Worm (Caenorhabditis elegans) whole organism, L2 larva: Measurements from ENCODE around the gene srj-7.

Experiments
- C34F6.9 ChIP-seq: fragments of 150-350 bp; optimal IDR thresholded peaks from 2 replicates; lab custom pipeline; 2014; ENCODE audit warnings: missing biosample characterization, missing genetic modification characterization
- F13H6.1 ChIP-seq: sonication (generic microtip); optimal IDR thresholded peaks from 2 replicates; lab custom pipeline; 2016; ENCODE audit warnings: missing genetic modification characterization, missing compliant biosample characterization
- R02D3.7 ChIP-seq: fragments of 150-350 bp; optimal IDR thresholded peaks from 2 replicates; lab custom pipeline; 2014; ENCODE audit warnings: missing biosample characterization, missing genetic modification characterization
- Y55F3AM.14 ChIP-seq: fragments of 200-800 bp; sonication (Bioruptor generic); optimal IDR thresholded peaks from 2 replicates; lab custom pipeline; 2018; ENCODE audit warnings: mild to moderate bottlenecking, missing genetic modification characterization, missing compliant biosample characterization
- ZK546.5 ChIP-seq: sonication (generic microtip); optimal IDR thresholded peaks from 2 replicates; lab custom pipeline; 2017; ENCODE audit warnings: missing biosample characterization, missing genetic modification characterization
- alr-1 ChIP-seq: fragments of 150-350 bp; optimal IDR thresholded peaks from 2 replicates; lab custom pipeline; 2014; ENCODE audit warnings: missing biosample characterization, missing genetic modification characterization
- ceh-16 ChIP-seq: fragments of 150-350 bp; optimal IDR thresholded peaks from 2 replicates; lab custom pipeline; 2014; ENCODE audit warnings: missing biosample characterization, missing genetic modification characterization
- dmd-4 ChIP-seq: sonication (generic microtip); optimal IDR thresholded peaks from 2 replicates; lab custom pipeline; 2017; ENCODE audit warnings: missing biosample characterization, missing genetic modification characterization
- elt-1 ChIP-seq: fragments of 150-350 bp; optimal IDR thresholded peaks from 2 replicates; lab custom pipeline; 2014; ENCODE audit warnings: missing biosample characterization, missing genetic modification characterization
- elt-3 ChIP-seq: sonication (generic microtip); optimal IDR thresholded peaks from 2 replicates; lab custom pipeline; 2017; ENCODE audit warnings: missing biosample characterization, missing genetic modification characterization
- fos-1 ChIP-seq: fragments of 150-350 bp; optimal IDR thresholded peaks from 2 replicates; lab custom pipeline; 2014; ENCODE audit warnings: missing biosample characterization, missing genetic modification characterization
- gmeb-1 ChIP-seq: fragments of 150-350 bp; optimal IDR thresholded peaks from 2 replicates; lab custom pipeline; 2014; ENCODE audit warnings: missing biosample characterization, missing genetic modification characterization
- lin-39 ChIP-seq: fragments of 150-350 bp; optimal IDR thresholded peaks from 2 replicates; lab custom pipeline; 2014; ENCODE audit warnings: missing biosample characterization, missing genetic modification reagents, missing genetic modification characterization
- lsy-2 ChIP-seq, 2 experiments: fragments of 150-350 bp in 1 of 2; sonication (generic microtip) in 1 of 2; optimal IDR thresholded peaks; 2 replicates each; lab custom pipeline; 2014 to 2017; ENCODE audit warnings: missing biosample characterization in 2 of 2, missing genetic modification characterization in 2 of 2
- nhr-10 ChIP-seq: sonication (generic microtip); optimal IDR thresholded peaks from 2 replicates; lab custom pipeline; 2017; ENCODE audit warnings: missing biosample characterization, missing genetic modification characterization
- nhr-11 ChIP-seq: fragments of 150-350 bp; optimal IDR thresholded peaks from 2 replicates; lab custom pipeline; 2014; ENCODE audit warnings: missing biosample characterization, missing genetic modification characterization
- nhr-12 ChIP-seq: fragments of 150-350 bp; optimal IDR thresholded peaks from 2 replicates; lab custom pipeline; 2014; ENCODE audit warnings: missing biosample characterization, missing genetic modification characterization
- nhr-129 ChIP-seq: fragments of 150-350 bp; optimal IDR thresholded peaks from 2 replicates; lab custom pipeline; 2014; ENCODE audit warnings: missing biosample characterization, missing genetic modification characterization
- nhr-21 ChIP-seq: fragments of 150-350 bp; optimal IDR thresholded peaks from 2 replicates; lab custom pipeline; 2014; ENCODE audit warnings: missing biosample characterization, missing genetic modification characterization
- nhr-23 ChIP-seq: fragments of 150-350 bp; optimal IDR thresholded peaks from 2 replicates; lab custom pipeline; 2014; ENCODE audit warnings: missing biosample characterization, missing genetic modification reagents, missing genetic modification characterization
- nhr-237 ChIP-seq: fragments of 150-350 bp; optimal IDR thresholded peaks from 2 replicates; lab custom pipeline; 2014; ENCODE audit warnings: missing biosample characterization, missing genetic modification characterization
- nhr-6 ChIP-seq: fragments of 150-350 bp; optimal IDR thresholded peaks from 2 replicates; lab custom pipeline; 2014; ENCODE audit warnings: missing biosample characterization, missing genetic modification characterization
- peb-1 ChIP-seq: fragments of 150-350 bp; optimal IDR thresholded peaks from 2 replicates; lab custom pipeline; 2014; ENCODE audit warnings: missing biosample characterization, missing genetic modification characterization
- sem-4 ChIP-seq: fragments of 150-350 bp; optimal IDR thresholded peaks from 2 replicates; lab custom pipeline; 2014; ENCODE audit warnings: missing biosample characterization, missing genetic modification reagents, missing genetic modification characterization
- skn-1 ChIP-seq: sonication (generic microtip); optimal IDR thresholded peaks from 2 replicates; lab custom pipeline; 2017; ENCODE audit warnings: missing biosample characterization, missing genetic modification characterization
- sma-9 ChIP-seq, 2 experiments: fragments of 150-350 bp in 1 of 2; sonication (generic microtip) in 1 of 2; optimal IDR thresholded peaks; 2 replicates each; lab custom pipeline; 2014 to 2016; ENCODE audit warnings: missing genetic modification characterization in 2 of 2, mild to moderate bottlenecking in 1 of 2, missing biosample characterization in 1 of 2, missing compliant biosample characterization in 1 of 2, missing genetic modification reagents in 1 of 2, moderate library complexity in 1 of 2
- snpc-4 ChIP-seq: fragments of 150-350 bp; optimal IDR thresholded peaks from 2 replicates; lab custom pipeline; 2014; ENCODE audit warnings: missing biosample characterization, missing genetic modification characterization
- unc-39 ChIP-seq: fragments of 150-350 bp; optimal IDR thresholded peaks from 2 replicates; lab custom pipeline; 2014; ENCODE audit warnings: missing biosample characterization, missing genetic modification characterization
- unc-55 ChIP-seq: fragments of 150-350 bp; sonication (generic microtip); optimal IDR thresholded peaks from 3 replicates; lab custom pipeline; 2014; ENCODE audit warnings: missing biosample characterization, missing genetic modification reagents, missing genetic modification characterization
- zag-1 ChIP-seq: fragments of 150-350 bp; optimal IDR thresholded peaks from 2 replicates; lab custom pipeline; 2014; ENCODE audit warnings: missing biosample characterization, missing genetic modification characterization
- ztf-1 ChIP-seq: fragments of 200-800 bp; sonication (Bioruptor generic); conservative IDR thresholded peaks from 2 replicates; pipeline ENCODE4 v1.3.6; 2022; ENCODE audit warnings: missing genetic modification characterization, missing compliant biosample characterization
- ztf-11 ChIP-seq: sonication (generic microtip); optimal IDR thresholded peaks from 2 replicates; lab custom pipeline; 2017; ENCODE audit warnings: missing biosample characterization, missing genetic modification characterization

The srj-7 gene

ce11 chrV:3250153-3250552 lies 5.3 kb downstream of the srj-7 start, which contains the start of gene T28A11.13:
Gene T28A11.13 (minus strand): TSS chrV:3250253.
- TF ChIP-seq nhr-129 (tag; lab: Kevin White, UChicago) (no peak), unc-55 (no peak), elt-3 (tag; lab: Kevin White, UChicago) (no peak), ztf-11 (tag; lab: Kevin White, UChicago) (no peak)

- TF ChIP-seq R02D3.7 (tag; lab: Kevin White, UChicago) (no peak), ceh-16 (no peak), C34F6.9 (tag; lab: Kevin White, UChicago) (no peak), lin-39 (no peak), nhr-237 (tag; lab: Kevin White, UChicago) (no peak), gmeb-1 (no peak), ztf-1 (GFP tag; lab: Robert Waterston, UW) (no peak), sma-9 (GFP tag; optimal IDR thresholded peaks at IDR 0.05; lab: Kevin White, UChicago) (no peak), sma-9 (tag; optimal IDR thresholded peaks at IDR 0.05; lab: Kevin White, UChicago) (no peak), nhr-6 (tag; lab: Kevin White, UChicago) (no peak), nhr-21 (no peak), nhr-129 (tag; lab: Kevin White, UChicago) (no peak)
- TF ChIP-seq, all 48 proteins: peak for 0
These were observed 11.2 kb downstream of the srj-7 start, which contains the start of gene srt-63 for ce11 chrV:3256051-3256450. Gene srt-63 (minus strand): TSS chrV:3256151.

DNA sequence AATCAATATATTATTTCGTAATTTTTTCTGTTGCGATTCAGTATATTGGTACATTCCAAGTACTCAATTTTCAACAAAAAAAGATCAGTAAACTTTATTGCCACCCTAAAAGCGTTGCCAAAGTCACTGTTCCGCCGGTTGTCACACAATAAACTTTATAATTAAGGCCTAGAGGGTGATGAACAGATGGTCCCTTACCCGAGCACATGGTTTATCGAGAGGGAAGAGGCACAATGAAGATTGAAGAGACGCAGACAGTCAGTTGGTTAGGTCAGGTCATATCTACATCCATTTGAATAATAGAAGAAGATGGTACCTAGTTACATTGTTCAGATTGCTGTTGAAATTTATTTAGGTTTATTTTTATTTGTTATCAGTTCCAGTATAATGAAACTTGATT lies 12.0 kb downstream of the srj-7 start:
- no peak for TF ChIP-seq unc-39 (tag; lab: Kevin White, UChicago)
- TF ChIP-seq lin-39: no peak
- TF ChIP-seq nhr-12 (tag; lab: Kevin White, UChicago): no peak
- no peak for TF ChIP-seq ztf-1 (GFP tag; lab: Robert Waterston, UW)
- TF ChIP-seq ZK546.5: no peak

DNA sequence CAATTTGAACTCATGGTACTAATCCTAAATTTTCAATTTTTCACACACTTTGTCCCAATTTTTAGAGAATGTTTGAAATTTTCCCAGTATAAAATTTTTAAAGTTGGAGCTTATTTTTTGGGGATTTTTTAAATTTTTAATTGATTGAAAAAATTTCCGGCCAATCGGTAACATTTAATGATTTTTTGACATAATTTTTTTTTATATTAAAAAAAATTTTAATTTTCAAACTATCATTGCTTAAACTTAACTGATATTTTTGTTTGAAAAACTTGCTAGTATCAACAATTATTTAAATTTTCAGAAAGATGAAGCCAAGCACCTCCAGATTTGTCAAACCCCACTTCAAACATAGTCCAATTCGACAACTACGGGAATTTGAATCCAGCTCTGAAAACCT lies 12.5 kb downstream of the srj-7 start, which contains the start of gene T28A11.22:
Gene T28A11.22 (plus strand): TSS at position 301 of the 400 bp plus-strand sequence.
- TF ChIP-seq sma-9 (GFP tag; optimal IDR thresholded peaks at IDR 0.05; lab: Kevin White, UChicago) (no peak), sma-9 (tag; optimal IDR thresholded peaks at IDR 0.05; lab: Kevin White, UChicago) (no peak), ZK546.5 (no peak), dmd-4 (no peak), nhr-237 (tag; lab: Kevin White, UChicago) (no peak), R02D3.7 (tag; lab: Kevin White, UChicago) (no peak)

DNA sequence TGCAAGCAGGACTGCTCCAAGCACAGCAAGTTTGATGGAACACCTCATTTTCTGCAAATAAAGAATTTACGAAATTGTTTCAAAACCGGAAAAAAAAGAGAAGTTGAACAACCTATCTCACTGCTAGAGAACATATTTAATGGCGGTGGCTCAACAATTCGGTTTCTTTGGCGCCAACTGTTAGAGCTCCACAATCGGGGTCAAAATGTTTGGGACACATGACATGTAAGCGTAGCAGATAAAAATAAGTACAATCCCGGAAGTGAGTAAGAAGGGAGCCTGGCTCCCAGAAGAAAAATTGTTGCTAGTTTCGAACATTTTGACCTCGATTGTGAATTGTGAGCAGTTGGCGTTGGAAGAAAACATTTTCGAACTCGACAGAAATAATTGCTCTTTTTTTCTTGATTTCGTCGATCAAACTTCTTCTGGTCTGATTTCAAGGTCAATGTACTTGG lies 14.4 kb downstream of the srj-7 start, which contains the start of gene T28A11.16:
Gene T28A11.16 (minus strand): TSS at position 51 of the 455 bp plus-strand sequence.
- TF ChIP-seq snpc-4 (tag; lab: Kevin White, UChicago) (no peak), nhr-23 (tag; lab: Kevin White, UChicago) (no peak), sma-9 (GFP tag; optimal IDR thresholded peaks at IDR 0.05; lab: Kevin White, UChicago) (peak; percentile 88), sma-9 (tag; optimal IDR thresholded peaks at IDR 0.05; lab: Kevin White, UChicago) (no peak), alr-1 (tag; lab: Kevin White, UChicago) (no peak), peb-1 (tag; lab: Kevin White, UChicago) (no peak), dmd-4 (no peak), gmeb-1 (no peak), F13H6.1 (tag; lab: Kevin White, UChicago) (peak; percentile 30)

- no peak for TF ChIP-seq C34F6.9 (tag; lab: Kevin White, UChicago)
- no peak for TF ChIP-seq unc-55
- no peak for TF ChIP-seq zag-1 (tag; lab: Kevin White, UChicago)
- TF ChIP-seq nhr-10 (tag; lab: Kevin White, UChicago): no peak
- no peak for TF ChIP-seq fos-1 (tag; lab: Kevin White, UChicago)
- TF ChIP-seq skn-1 (tag; lab: Kevin White, UChicago): no peak
- no peak for TF ChIP-seq elt-1 (tag; lab: Kevin White, UChicago)
- no peak for TF ChIP-seq ztf-11 (tag; lab: Kevin White, UChicago)
- TF ChIP-seq F13H6.1 (tag; lab: Kevin White, UChicago): no peak
- TF ChIP-seq elt-3 (tag; lab: Kevin White, UChicago): no peak
- TF ChIP-seq nhr-11 (tag; lab: Kevin White, UChicago): no peak
- TF ChIP-seq lsy-2 (tag; optimal IDR thresholded peaks at IDR 0.05; lab: Kevin White, UChicago): no peak
- TF ChIP-seq sem-4 (tag; lab: Kevin White, UChicago): no peak
- no peak for TF ChIP-seq ztf-1 (GFP tag; lab: Robert Waterston, UW)
- no peak for TF ChIP-seq snpc-4 (tag; lab: Kevin White, UChicago)
- TF ChIP-seq Y55F3AM.14 (GFP tag; lab: Kevin White, UChicago): no peak
These were observed 15.3 kb downstream of the srj-7 start, which contains the start of gene srbc-5 for ce11 chrV:3260075-3260474. Gene srbc-5 (plus strand): TSS chrV:3260375.
